Fruit fly (Drosophila melanogaster): ENCODE results near the gene CG33252.

dm6 chrX:16926726-16927125, 29.7 kb upstream of the CG33252 start:
- TF ChIP-seq gl (tag; optimal IDR thresholded peaks at IDR 0.05) (no peak), EcR (GFP tag; optimal IDR thresholded peaks at IDR 0.05) (no peak), CG32121 (GFP tag; IDR thresholded peaks at IDR 0.05) (no peak), CG8301 (tag; optimal IDR thresholded peaks at IDR 0.05) (no peak), rn (GFP tag; IDR thresholded peaks at IDR 0.05) (no peak)

Data from whole organism, pupa.